Worm (Caenorhabditis elegans) whole organism, L4 larva: ENCODE results near the gene spon-1.
"Not testable (repeated sequence)": the region's sequence is repeated elsewhere in the genome, so short reads cannot be mapped to it uniquely, and the experiment has no call there.

Experiments
- ZK546.5 ChIP-seq, 2 experiments: sonication (generic microtip); optimal IDR thresholded peaks; 2 replicates each; lab custom pipeline; 2017; ENCODE audit warnings: missing biosample characterization in 2 of 2, missing genetic modification characterization in 2 of 2
- ama-1 ChIP-seq: fragments of 150-350 bp; optimal IDR thresholded peaks from 2 replicates; lab custom pipeline; 2014; ENCODE audit warnings: inconsistent platforms, mixed read lengths
- ceh-44 ChIP-seq: fragments of 200-800 bp; sonication (Bioruptor generic); IDR thresholded peaks from 2 replicates; pipeline ENCODE4 v1.3.6; 2022; ENCODE audit warnings: missing genetic modification reagents, missing genetic modification characterization, missing compliant biosample characterization
- dve-1 ChIP-seq: sonication (generic microtip); optimal IDR thresholded peaks from 2 replicates; lab custom pipeline; 2017; ENCODE audit warnings: antibody characterized with exemption, mild to moderate bottlenecking, missing genetic modification characterization, missing compliant biosample characterization; ENCODE audit not compliant: insufficient read depth
- mdl-1 ChIP-seq, 2 experiments: fragments of 150-350 bp in 1 of 2; sonication (generic microtip) in 1 of 2; optimal IDR thresholded peaks; 2 replicates each; lab custom pipeline; 2014 to 2017; ENCODE audit warnings: missing biosample characterization in 2 of 2, missing genetic modification characterization in 2 of 2
- pha-4 ChIP-seq, 2 experiments: fragments of 150-350 bp in 1 of 2; fragments of 200-800 bp in 1 of 2; sonication (Bioruptor generic) in 1 of 2; IDR thresholded peaks in 1 of 2; optimal IDR thresholded peaks in 1 of 2; 2 replicates each; pipeline versions ENCODE4 v1.3.6 to Lab custom; 2014 to 2022; ENCODE audit warnings: missing genetic modification characterization in 2 of 2, missing genetic modification reagents in 2 of 2, missing biosample characterization in 1 of 2, missing compliant biosample characterization in 1 of 2
- snpc-1.2 ChIP-seq: fragments of 200-800 bp; sonication (Bioruptor generic); IDR thresholded peaks from 2 replicates; pipeline ENCODE4 v1.3.6; 2022; ENCODE audit warnings: missing genetic modification reagents, missing genetic modification characterization, missing compliant biosample characterization
- unc-39 ChIP-seq: sonication (generic microtip); optimal IDR thresholded peaks from 2 replicates; lab custom pipeline; 2017; ENCODE audit warnings: missing biosample characterization, missing genetic modification characterization
- unc-62 ChIP-seq, 3 experiments: fragments of 150-350 bp in 1 of 3; sonication (generic microtip); optimal IDR thresholded peaks in 2 of 3; peaks in 1 of 3; 1 replicate in 1 of 3; 2 replicates in 2 of 3; lab custom pipeline; 2014 to 2017; ENCODE audit warnings: missing biosample characterization in 3 of 3, missing genetic modification characterization in 3 of 3, missing genetic modification reagents in 3 of 3, missing genotype in 1 of 3
- zfp-2 ChIP-seq: sonication (generic microtip); optimal IDR thresholded peaks from 2 replicates; lab custom pipeline; 2016; ENCODE audit warnings: mild to moderate bottlenecking, missing genetic modification characterization, missing compliant biosample characterization

- not testable (repeated sequence) for TF ChIP-seq pha-4 (GFP tag; IDR thresholded peaks at IDR 0.05; lab: Robert Waterston, UW); pha-4 (tag; optimal IDR thresholded peaks at IDR 0.05; lab: Kevin White, UChicago); mdl-1 (tag; optimal IDR thresholded peaks at IDR 0.05; lab: Kevin White, UChicago); ZK546.5 (tag; optimal IDR thresholded peaks at IDR 0.05; lab: Kevin White, UChicago); unc-39 (tag; lab: Kevin White, UChicago); ama-1; ceh-44 (GFP tag; lab: Robert Waterston, UW); unc-62 (GFP tag; optimal IDR thresholded peaks at IDR 0.05 in 1 of 2; lab: Kevin White, UChicago); unc-62 (tag; optimal IDR thresholded peaks at IDR 0.05; lab: Kevin White, UChicago); dve-1 (tag; lab: Kevin White, UChicago); zfp-2; snpc-1.2 (GFP tag; lab: Robert Waterston, UW)
Measured at ce11 chrII:7153095-7153494, 36.7 kb downstream of the spon-1 start.
